Worm (Caenorhabditis elegans): ENCODE measurements around the gene T19D12.9.

DNA sequence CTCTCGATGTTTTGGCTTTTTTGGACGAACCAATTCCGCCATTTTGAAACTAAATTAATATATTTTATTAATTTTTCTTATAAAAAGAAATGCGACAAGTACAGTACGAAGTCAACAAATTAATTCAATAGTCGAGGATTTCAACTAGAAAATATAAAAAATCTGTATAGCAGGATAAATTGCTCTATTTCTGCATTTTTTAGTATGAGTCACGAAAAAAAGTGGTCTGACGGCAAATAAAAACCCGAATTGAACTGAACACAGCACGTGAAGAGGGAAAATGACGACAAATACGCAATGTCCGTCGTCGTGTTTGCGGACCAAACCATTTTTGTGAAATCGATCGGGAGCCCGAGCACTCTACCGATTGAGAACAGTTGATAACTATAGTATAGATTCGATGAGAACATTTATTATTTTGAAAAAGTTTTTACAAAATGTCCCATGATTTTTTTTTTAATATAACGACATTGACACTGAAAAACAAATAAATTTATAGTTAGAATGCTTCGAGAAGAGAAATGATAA is 44.8 kb downstream of the T19D12.9 start, which contains the start of gene epg-5:
- TF ChIP-seq ama-1 (optimal IDR thresholded peaks at IDR 0.05) = no peak
- TF ChIP-seq sea-1 (GFP tag; conservative IDR thresholded peaks at IDR 0.05) = no peak
- TF ChIP-seq flt-1 (GFP tag; IDR thresholded peaks at IDR 0.05) = no peak
- no peak for TF ChIP-seq ceh-13 (GFP tag; optimal IDR thresholded peaks at IDR 0.05)

Measured in whole organism, early embryonic.